Worm (Caenorhabditis elegans) whole organism, late embryonic: Measurements from ENCODE around the gene Y10G11A.1.

Source experiments
- ama-1 ChIP-seq: fragments of 150-350 bp; optimal IDR thresholded peaks from 2 replicates; lab custom pipeline; 2014
- ceh-14 ChIP-seq: sonication (generic microtip); optimal IDR thresholded peaks from 2 replicates; lab custom pipeline; 2016; ENCODE audit warnings: missing genotype, missing genetic modification characterization, missing compliant biosample characterization
- ceh-2 ChIP-seq: sonication (generic microtip); optimal IDR thresholded peaks from 2 replicates; lab custom pipeline; 2016; ENCODE audit warnings: missing genotype, missing genetic modification characterization, missing compliant biosample characterization
- ceh-31 ChIP-seq: sonication (generic microtip); optimal IDR thresholded peaks from 2 replicates; lab custom pipeline; 2016; ENCODE audit warnings: missing genetic modification characterization, missing compliant biosample characterization
- dmd-4 ChIP-seq: sonication (generic microtip); optimal IDR thresholded peaks from 2 replicates; lab custom pipeline; 2016; ENCODE audit warnings: borderline replicate concordance, missing genetic modification characterization, missing compliant biosample characterization
- ets-4 ChIP-seq: sonication (generic microtip); optimal IDR thresholded peaks from 2 replicates; lab custom pipeline; 2016; ENCODE audit warnings: missing genetic modification characterization, missing compliant biosample characterization
- fkh-10 ChIP-seq: fragments of 150-350 bp; optimal IDR thresholded peaks from 2 replicates; lab custom pipeline; 2014; ENCODE audit warnings: missing biosample characterization, missing genetic modification reagents, missing genetic modification characterization
- hlh-13 ChIP-seq: fragments of 200-800 bp; sonication (Bioruptor generic); optimal IDR thresholded peaks from 2 replicates; lab custom pipeline; 2018; ENCODE audit warnings: mild to moderate bottlenecking, missing genetic modification characterization, missing compliant biosample characterization
- nhr-11 ChIP-seq: fragments of 150-350 bp; optimal IDR thresholded peaks from 2 replicates; lab custom pipeline; 2014; ENCODE audit warnings: missing biosample characterization, missing genetic modification characterization
- odd-2 ChIP-seq: sonication (generic microtip); optimal IDR thresholded peaks from 2 replicates; lab custom pipeline; 2017; ENCODE audit warnings: antibody characterized with exemption, mild to moderate bottlenecking, missing genetic modification characterization, missing compliant biosample characterization
- pha-4 ChIP-seq: fragments of 150-350 bp; optimal IDR thresholded peaks from 2 replicates; lab custom pipeline; 2018; ENCODE audit warnings: missing biosample characterization, missing genetic modification reagents, missing genetic modification characterization
- ref-2 ChIP-seq: sonication (generic microtip); optimal IDR thresholded peaks from 2 replicates; lab custom pipeline; 2016; ENCODE audit warnings: missing genetic modification characterization, missing compliant biosample characterization
- tbx-2 ChIP-seq: sonication (generic microtip); optimal IDR thresholded peaks from 2 replicates; lab custom pipeline; 2016; ENCODE audit warnings: missing genetic modification characterization, missing compliant biosample characterization
- tbx-7 ChIP-seq: sonication (generic microtip); optimal IDR thresholded peaks from 2 replicates; lab custom pipeline; 2016; ENCODE audit warnings: missing genotype, missing genetic modification characterization, missing compliant biosample characterization

DNA sequence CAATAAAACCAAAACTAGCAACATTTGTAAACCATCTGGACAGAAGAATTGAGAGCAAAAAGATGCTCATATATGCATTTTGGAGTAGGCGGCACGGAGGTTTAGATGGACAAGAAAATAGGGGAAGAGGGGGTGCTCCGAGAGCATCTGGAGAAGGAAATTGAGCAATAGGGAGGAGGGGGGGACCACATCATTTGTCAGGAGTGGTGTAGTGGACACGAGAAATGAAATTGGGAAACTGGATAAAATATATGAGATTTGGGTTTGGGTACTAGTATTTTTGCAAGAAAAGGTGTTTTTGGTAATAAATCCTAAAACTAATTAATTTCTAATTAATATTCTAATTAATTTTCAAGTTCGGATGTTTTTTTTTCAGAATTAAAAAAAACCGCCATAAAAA is 52.7 kb downstream of the Y10G11A.1 start, which contains the start of gene Y51H4A.1:
- TF ChIP-seq ama-1 (lab: Kevin White, UChicago) (no peak), nhr-11 (tag; lab: Kevin White, UChicago) (no peak), dmd-4 (tag; lab: Kevin White, UChicago) (no peak), fkh-10 (GFP tag; lab: Kevin White, UChicago) (no peak), tbx-7 (tag; lab: Kevin White, UChicago) (no peak), ceh-31 (no peak), hlh-13 (no peak), ref-2 (tag; lab: Kevin White, UChicago) (no peak), pha-4 (tag; lab: Kevin White, UChicago) (no peak), tbx-2 (tag; lab: Kevin White, UChicago) (no peak), ceh-14 (tag; lab: Kevin White, UChicago) (no peak), ceh-2 (no peak), odd-2 (tag; lab: Kevin White, UChicago) (no peak), ets-4 (tag; lab: Kevin White, UChicago) (no peak)
